Fruit fly (Drosophila melanogaster): ENCODE results near the gene Vha16-5.

- no peak for TF ChIP-seq pan (optimal IDR thresholded peaks at IDR 0.05)
- no peak for TF ChIP-seq usp (GFP tag; optimal IDR thresholded peaks at IDR 0.05)
- no peak for TF ChIP-seq EcR (GFP tag; optimal IDR thresholded peaks at IDR 0.05)
- TF ChIP-seq CG8478 (optimal IDR thresholded peaks at IDR 0.05) = no peak
- no peak for TF ChIP-seq psq (optimal IDR thresholded peaks at IDR 0.05)
Measured at dm6 chr2L:10753618-10754017, 16.8 kb upstream of the Vha16-5 start.

All from whole organism.